Worm (Caenorhabditis elegans) whole organism, L4 larva: ENCODE measurements around the gene str-255.

Source experiments
- fkh-10 ChIP-seq: fragments of 150-350 bp; optimal IDR thresholded peaks from 2 replicates; lab custom pipeline; 2014; ENCODE audit warnings: missing biosample characterization, missing genetic modification reagents, missing genetic modification characterization
- nhr-11 ChIP-seq: fragments of 150-350 bp; optimal IDR thresholded peaks from 2 replicates; lab custom pipeline; 2014; ENCODE audit warnings: missing biosample characterization, missing genetic modification characterization
- saeg-2 ChIP-seq: fragments of 200-800 bp; sonication (Bioruptor generic); IDR thresholded peaks from 2 replicates; pipeline ENCODE4 v1.3.6; 2022; ENCODE audit warnings: missing genetic modification reagents, missing genetic modification characterization, missing compliant biosample characterization
- zfp-3 ChIP-seq: fragments of 200-800 bp; sonication (Bioruptor generic); conservative IDR thresholded peaks from 2 replicates; pipeline ENCODE4 v1.3.6; 2022; ENCODE audit warnings: missing genetic modification reagents, missing genetic modification characterization, missing compliant biosample characterization
- ztf-11 ChIP-seq: fragments of 150-350 bp; optimal IDR thresholded peaks from 2 replicates; lab custom pipeline; 2014; ENCODE audit warnings: missing biosample characterization, missing genetic modification characterization

DNA sequence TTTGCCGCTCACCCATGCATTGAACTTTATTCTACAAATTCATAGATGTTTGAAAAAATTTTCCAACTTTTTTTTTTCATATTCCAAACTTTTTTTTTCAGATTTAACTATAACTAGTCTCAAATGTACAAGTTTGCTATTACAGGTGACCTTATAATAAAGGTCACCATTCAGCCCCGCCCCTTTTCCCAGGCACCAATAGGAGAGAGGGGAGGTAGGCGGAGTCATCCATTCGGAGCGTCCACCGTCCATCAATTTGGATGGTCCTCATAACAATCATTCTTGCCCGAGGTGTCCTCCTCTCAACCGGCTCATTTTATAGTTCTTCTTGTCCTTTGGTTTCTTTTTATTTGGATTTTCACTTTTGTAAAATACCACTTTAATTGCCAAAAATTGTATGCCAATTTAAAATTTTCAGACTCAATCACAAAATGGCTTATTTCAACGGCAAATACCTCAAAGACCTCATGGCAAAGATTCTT is 24.3 kb upstream of the str-255 start, which contains the start of gene Y5H2B.3:
- TF ChIP-seq zfp-3 (GFP tag; lab: Robert Waterston, UW) (no peak), fkh-10 (no peak), saeg-2 (GFP tag; lab: Robert Waterston, UW) (no peak), ztf-11 (tag; lab: Kevin White, UChicago) (no peak), nhr-11 (tag; lab: Kevin White, UChicago) (no peak)
